Worm (Caenorhabditis elegans) whole organism, L1 larva: ENCODE data around the gene ugt-48.

Source experiments
- aha-1 ChIP-seq: fragments of 150-350 bp; optimal IDR thresholded peaks from 2 replicates; lab custom pipeline; 2014; ENCODE audit warnings: missing biosample characterization, missing genetic modification characterization
- ama-1 ChIP-seq: fragments of 150-350 bp; optimal IDR thresholded peaks from 2 replicates; lab custom pipeline; 2014
- ceh-63 ChIP-seq: fragments of 200-800 bp; sonication (Bioruptor generic); optimal IDR thresholded peaks from 2 replicates; lab custom pipeline; 2018; ENCODE audit warnings: mild to moderate bottlenecking, missing genetic modification characterization, missing compliant biosample characterization
- dsc-1 ChIP-seq: sonication (generic microtip); optimal IDR thresholded peaks from 2 replicates; lab custom pipeline; 2016; ENCODE audit warnings: mild to moderate bottlenecking, missing genetic modification characterization, missing compliant biosample characterization
- egl-27 ChIP-seq, 2 experiments: fragments of 150-350 bp in 1 of 2; sonication (generic microtip); optimal IDR thresholded peaks; 3 replicates each; lab custom pipeline; 2017 to 2018; ENCODE audit warnings: missing biosample characterization in 2 of 2, missing genetic modification characterization in 2 of 2, missing genetic modification reagents in 2 of 2
- fkh-10 ChIP-seq: sonication (generic microtip); optimal IDR thresholded peaks from 2 replicates; lab custom pipeline; 2017; ENCODE audit warnings: missing biosample characterization, missing genetic modification reagents, missing genetic modification characterization
- hlh-4 ChIP-seq: sonication (generic microtip); optimal IDR thresholded peaks from 2 replicates; lab custom pipeline; 2016; ENCODE audit warnings: mild to moderate bottlenecking, missing genetic modification characterization, missing compliant biosample characterization
- lin-35 ChIP-seq, 2 experiments: fragments of 150-350 bp; optimal IDR thresholded peaks; 2 replicates each; lab custom pipeline; 2014; ENCODE audit warnings: missing biosample characterization in 2 of 2, missing genetic modification characterization in 2 of 2, missing genetic modification reagents in 2 of 2
- mdl-1 ChIP-seq, 2 experiments: fragments of 150-350 bp; optimal IDR thresholded peaks; 2 replicates each; lab custom pipeline; 2014 to 2017; ENCODE audit warnings: missing biosample characterization in 2 of 2, missing genetic modification characterization in 2 of 2, inconsistent platforms in 1 of 2
- mep-1 ChIP-seq: fragments of 150-350 bp; optimal IDR thresholded peaks from 2 replicates; lab custom pipeline; 2014; ENCODE audit warnings: missing biosample characterization, missing genetic modification characterization
- nhr-71 ChIP-seq: sonication (generic microtip); optimal IDR thresholded peaks from 2 replicates; lab custom pipeline; 2016; ENCODE audit warnings: mild to moderate bottlenecking, missing genetic modification characterization, moderate library complexity, missing compliant biosample characterization
- nhr-77 ChIP-seq: fragments of 150-350 bp; optimal IDR thresholded peaks from 2 replicates; lab custom pipeline; 2014; ENCODE audit warnings: missing biosample characterization, missing genetic modification characterization
- nhr-84 ChIP-seq: sonication (generic microtip); optimal IDR thresholded peaks from 2 replicates; lab custom pipeline; 2017; ENCODE audit warnings: missing biosample characterization, missing genetic modification characterization
- snu-23 ChIP-seq: sonication (generic microtip); optimal IDR thresholded peaks from 2 replicates; lab custom pipeline; 2016; ENCODE audit warnings: missing genetic modification characterization, missing compliant biosample characterization
- sup-37 ChIP-seq: fragments of 200-800 bp; sonication (Bioruptor generic); optimal IDR thresholded peaks from 2 replicates; lab custom pipeline; 2018; ENCODE audit warnings: mild to moderate bottlenecking, missing genetic modification characterization, missing compliant biosample characterization
- swsn-7 ChIP-seq: sonication (generic microtip); optimal IDR thresholded peaks from 2 replicates; lab custom pipeline; 2016; ENCODE audit warnings: missing genetic modification characterization, missing compliant biosample characterization

Gene ugt-48

DNA sequence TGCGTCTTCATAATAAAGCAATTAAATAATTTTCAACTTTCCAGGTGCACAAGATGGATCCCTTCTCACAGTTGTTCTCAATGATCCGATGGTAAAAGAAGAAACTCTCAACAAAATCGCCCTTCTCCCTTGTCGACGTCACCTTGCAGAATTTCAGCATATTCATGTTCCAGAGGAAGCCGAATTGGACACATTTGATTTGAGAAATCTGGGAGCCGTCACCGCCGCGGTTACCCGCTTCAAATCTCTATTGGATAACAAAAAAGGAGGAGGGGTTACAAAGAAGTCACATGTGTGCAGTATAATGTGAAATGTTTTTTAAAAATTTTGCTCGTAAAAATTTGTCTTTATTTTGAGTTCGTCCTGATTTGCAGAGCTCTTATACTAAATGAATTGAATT lies 45.2 kb downstream of the ugt-48 start:
- TF ChIP-seq ama-1 (peak; percentile 38), lin-35 (GFP tag; optimal IDR thresholded peaks at IDR 0.05; lab: Kevin White, UChicago) (peak in 1 of 2 experiments; percentile 5), ceh-63 (GFP tag; lab: Kevin White, UChicago) (no peak), snu-23 (GFP tag; lab: Kevin White, UChicago) (no peak)
- TF ChIP-seq, all 84 proteins: peak for 2

ce11 chrV:5499475-5499874 lies 48.4 kb downstream of the ugt-48 start:
- TF ChIP-seq sup-37 (no peak), dsc-1 (tag; lab: Kevin White, UChicago) (no peak), aha-1 (tag; lab: Kevin White, UChicago) (no peak), swsn-7 (tag; lab: Kevin White, UChicago) (no peak), hlh-4 (tag; lab: Kevin White, UChicago) (no peak), egl-27 (tag; optimal IDR thresholded peaks at IDR 0.05; lab: Kevin White, UChicago) (no peak), fkh-10 (GFP tag; lab: Kevin White, UChicago) (no peak), nhr-77 (no peak), nhr-84 (no peak), mdl-1 (tag; optimal IDR thresholded peaks at IDR 0.05; lab: Kevin White, UChicago) (no peak), nhr-71 (tag; lab: Kevin White, UChicago) (no peak), mep-1 (tag; lab: Kevin White, UChicago) (no peak)
- TF ChIP-seq, all 84 proteins: peak for 0
